Worm (Caenorhabditis elegans) whole organism, L2 larva: ENCODE measurements around the gene ell-1.

Experiments used
- ZK546.5 ChIP-seq: sonication (generic microtip); optimal IDR thresholded peaks from 2 replicates; lab custom pipeline; 2017; ENCODE audit warnings: missing biosample characterization, missing genetic modification characterization
- ama-1 ChIP-seq: fragments of 150-350 bp; optimal IDR thresholded peaks from 2 replicates; lab custom pipeline; 2018; ENCODE audit warnings: inconsistent platforms
- ceh-82 ChIP-seq: fragments of 150-350 bp; optimal IDR thresholded peaks from 2 replicates; lab custom pipeline; 2014; ENCODE audit warnings: missing biosample characterization, missing genetic modification characterization
- mbf-1 ChIP-seq: sonication (generic microtip); optimal IDR thresholded peaks from 2 replicates; lab custom pipeline; 2017; ENCODE audit warnings: missing biosample characterization, missing genetic modification characterization
- nhr-12 ChIP-seq: fragments of 150-350 bp; optimal IDR thresholded peaks from 2 replicates; lab custom pipeline; 2014; ENCODE audit warnings: missing biosample characterization, missing genetic modification characterization
- nhr-237 ChIP-seq: fragments of 150-350 bp; optimal IDR thresholded peaks from 2 replicates; lab custom pipeline; 2014; ENCODE audit warnings: missing biosample characterization, missing genetic modification characterization
- nhr-25 ChIP-seq: fragments of 150-350 bp; sonication (generic microtip); optimal IDR thresholded peaks from 3 replicates; lab custom pipeline; 2014; ENCODE audit warnings: missing biosample characterization, missing genetic modification characterization
- skn-1 ChIP-seq: sonication (generic microtip); optimal IDR thresholded peaks from 2 replicates; lab custom pipeline; 2017; ENCODE audit warnings: missing biosample characterization, missing genetic modification characterization
- snpc-4 ChIP-seq: fragments of 150-350 bp; optimal IDR thresholded peaks from 2 replicates; lab custom pipeline; 2014; ENCODE audit warnings: missing biosample characterization, missing genetic modification characterization
- unc-39 ChIP-seq: fragments of 150-350 bp; optimal IDR thresholded peaks from 2 replicates; lab custom pipeline; 2014; ENCODE audit warnings: missing biosample characterization, missing genetic modification characterization
- unc-62 ChIP-seq: fragments of 150-350 bp; optimal IDR thresholded peaks from 2 replicates; lab custom pipeline; 2014; ENCODE audit warnings: missing biosample characterization, missing genetic modification reagents, missing genetic modification characterization
- zag-1 ChIP-seq: fragments of 150-350 bp; optimal IDR thresholded peaks from 2 replicates; lab custom pipeline; 2014; ENCODE audit warnings: missing biosample characterization, missing genetic modification characterization

- no peak for TF ChIP-seq ama-1
- no peak for TF ChIP-seq mbf-1 (tag; lab: Kevin White, UChicago)
- no peak for TF ChIP-seq nhr-237 (tag; lab: Kevin White, UChicago)
- TF ChIP-seq snpc-4 (tag; lab: Kevin White, UChicago) = no peak
- TF ChIP-seq unc-62 (GFP tag; lab: Kevin White, UChicago) = no peak
- TF ChIP-seq unc-39 (tag; lab: Kevin White, UChicago) = no peak
- TF ChIP-seq ceh-82 (tag; lab: Kevin White, UChicago) = no peak
- no peak for TF ChIP-seq skn-1 (tag; lab: Kevin White, UChicago)
- TF ChIP-seq nhr-25 = no peak
- no peak for TF ChIP-seq ZK546.5
- no peak for TF ChIP-seq nhr-12 (tag; lab: Kevin White, UChicago)
- TF ChIP-seq zag-1 (tag; lab: Kevin White, UChicago) = no peak
Observed at ce11 chrIV:4346512-4346911, 47.7 kb upstream of the ell-1 start, which contains the start of gene oac-52.
